Worm (Caenorhabditis elegans) whole organism, young adult: Measurements from ENCODE around the gene djr-1.1.

Experiments
- B0019.2 ChIP-seq: fragments of 200-800 bp; sonication (Bioruptor generic); conservative IDR thresholded peaks from 2 replicates; pipeline ENCODE4 v1.3.6; 2022; ENCODE audit warnings: missing genetic modification reagents, missing genetic modification characterization, missing compliant biosample characterization
- B0035.1 ChIP-seq: sonication (generic microtip); optimal IDR thresholded peaks from 2 replicates; lab custom pipeline; 2016; ENCODE audit warnings: missing genetic modification characterization, mild to moderate bottlenecking, missing compliant biosample characterization, missing genotype, missing genetic modification reagents
- B0261.1 ChIP-seq: sonication (generic microtip); optimal IDR thresholded peaks from 2 replicates; lab custom pipeline; 2016; ENCODE audit warnings: mild to moderate bottlenecking, missing genetic modification characterization, moderate library complexity, missing compliant biosample characterization
- F22D6.2 ChIP-seq: sonication (generic microtip); optimal IDR thresholded peaks from 2 replicates; lab custom pipeline; 2016; ENCODE audit warnings: mild to moderate bottlenecking, missing genetic modification characterization, missing compliant biosample characterization
- F37B4.10 ChIP-seq: fragments of 200-800 bp; sonication (Bioruptor generic); IDR thresholded peaks from 2 replicates; pipeline ENCODE4 v1.3.6; 2022; ENCODE audit warnings: missing genetic modification characterization, missing compliant biosample characterization
- F49E8.2 ChIP-seq: sonication (generic microtip); optimal IDR thresholded peaks from 3 replicates; lab custom pipeline; 2017; ENCODE audit warnings: missing genetic modification characterization, mild to moderate bottlenecking, missing compliant biosample characterization, antibody characterized with exemption, moderate library complexity; ENCODE audit not compliant: insufficient read depth
- T26A5.8 ChIP-seq: sonication (generic microtip); optimal IDR thresholded peaks from 2 replicates; lab custom pipeline; 2016; ENCODE audit warnings: missing genetic modification characterization, missing compliant biosample characterization
- Y95B8A.8 ChIP-seq: fragments of 200-800 bp; sonication (Bioruptor generic); IDR thresholded peaks from 2 replicates; pipeline ENCODE4 v1.3.6; 2022; ENCODE audit warnings: missing genetic modification reagents, missing genetic modification characterization, missing compliant biosample characterization
- aptf-2 ChIP-seq: fragments of 200-800 bp; sonication (Bioruptor generic); conservative IDR thresholded peaks from 2 replicates; pipeline ENCODE4 v1.3.6; 2022; ENCODE audit warnings: missing genetic modification reagents, missing genetic modification characterization, missing compliant biosample characterization
- aptf-3 ChIP-seq: fragments of 200-800 bp; sonication (Bioruptor generic); IDR thresholded peaks from 2 replicates; pipeline ENCODE4 v1.3.6; 2022; ENCODE audit warnings: missing genetic modification characterization, missing compliant biosample characterization
- attf-3 ChIP-seq: fragments of 200-800 bp; sonication (Bioruptor generic); conservative IDR thresholded peaks from 2 replicates; pipeline ENCODE4 v1.3.6; 2022; ENCODE audit warnings: missing genetic modification reagents, missing genetic modification characterization, missing compliant biosample characterization
- attf-6 ChIP-seq: fragments of 200-800 bp; sonication (Bioruptor generic); IDR thresholded peaks from 2 replicates; pipeline ENCODE4 v1.3.6; 2022; ENCODE audit warnings: missing genetic modification reagents, missing genetic modification characterization, missing compliant biosample characterization
- bed-1 ChIP-seq: fragments of 200-800 bp; sonication (Bioruptor generic); IDR thresholded peaks from 2 replicates; pipeline ENCODE4 v1.3.6; 2022; ENCODE audit warnings: missing genetic modification reagents, missing genetic modification characterization, missing compliant biosample characterization
- bed-2 ChIP-seq: fragments of 200-800 bp; sonication (Bioruptor generic); IDR thresholded peaks from 2 replicates; pipeline ENCODE4 v1.3.6; 2022; ENCODE audit warnings: missing genetic modification reagents, missing genetic modification characterization, missing compliant biosample characterization
- cebp-1 ChIP-seq, 2 experiments: fragments of 200-800 bp in 1 of 2; sonication (Bioruptor generic) in 1 of 2; sonication (generic microtip) in 1 of 2; IDR thresholded peaks in 1 of 2; optimal IDR thresholded peaks in 1 of 2; 2 replicates each; pipeline versions ENCODE4 v1.3.6 to Lab custom; 2017 to 2022; ENCODE audit warnings: missing compliant biosample characterization in 2 of 2, missing genetic modification characterization in 2 of 2, mild to moderate bottlenecking in 1 of 2, missing genetic modification reagents in 1 of 2, moderate library complexity in 1 of 2
- ceh-91 ChIP-seq: fragments of 200-800 bp; sonication (Bioruptor generic); IDR thresholded peaks from 2 replicates; pipeline ENCODE4 v1.3.6; 2022; ENCODE audit warnings: missing genetic modification reagents, missing genetic modification characterization, missing compliant biosample characterization
- dox-1 ChIP-seq: fragments of 200-800 bp; sonication (Bioruptor generic); IDR thresholded peaks from 2 replicates; pipeline ENCODE4 v1.3.6; 2022; ENCODE audit warnings: missing genetic modification reagents, missing genetic modification characterization, missing compliant biosample characterization
- efl-1 ChIP-seq: fragments of 150-350 bp; optimal IDR thresholded peaks from 2 replicates; lab custom pipeline; 2014; ENCODE audit warnings: missing biosample characterization, missing genetic modification reagents, missing genetic modification characterization
- egl-18 ChIP-seq: fragments of 200-800 bp; sonication (Bioruptor generic); IDR thresholded peaks from 2 replicates; pipeline ENCODE4 v1.3.6; 2022; ENCODE audit warnings: missing genetic modification reagents, missing genetic modification characterization, missing compliant biosample characterization
- egl-44 ChIP-seq: fragments of 200-800 bp; sonication (Bioruptor generic); IDR thresholded peaks from 2 replicates; pipeline ENCODE4 v1.3.6; 2022; ENCODE audit warnings: missing genetic modification reagents, missing genetic modification characterization, missing compliant biosample characterization
- gei-17 ChIP-seq: fragments of 200-800 bp; sonication (Bioruptor generic); optimal IDR thresholded peaks from 2 replicates; lab custom pipeline; 2018; ENCODE audit warnings: mild to moderate bottlenecking, missing genetic modification characterization, missing compliant biosample characterization
- hlh-12 ChIP-seq: sonication (generic microtip); optimal IDR thresholded peaks from 2 replicates; lab custom pipeline; 2016; ENCODE audit warnings: missing genetic modification characterization, missing compliant biosample characterization
- hmg-1.2 ChIP-seq: fragments of 200-800 bp; sonication (Bioruptor generic); IDR thresholded peaks from 2 replicates; pipeline ENCODE4 v1.3.6; 2022; ENCODE audit warnings: missing genetic modification reagents, missing genetic modification characterization, missing compliant biosample characterization
- hmg-20 ChIP-seq: fragments of 200-800 bp; sonication (Bioruptor generic); IDR thresholded peaks from 2 replicates; pipeline ENCODE4 v1.3.6; 2022; ENCODE audit warnings: missing genetic modification reagents, missing genetic modification characterization, missing compliant biosample characterization
- hrde-1 ChIP-seq: sonication (generic microtip); optimal IDR thresholded peaks from 2 replicates; lab custom pipeline; 2016; ENCODE audit warnings: missing genetic modification characterization, mild to moderate bottlenecking, missing compliant biosample characterization, moderate library complexity, missing genotype, missing genetic modification reagents, borderline replicate concordance
- hsf-1 ChIP-seq: fragments of 200-800 bp; sonication (Bioruptor generic); IDR thresholded peaks from 2 replicates; pipeline ENCODE4 v1.3.6; 2022; ENCODE audit warnings: missing genetic modification reagents, missing genetic modification characterization, missing compliant biosample characterization
- lin-35 ChIP-seq, 3 experiments: fragments of 150-350 bp in 2 of 3; sonication (generic microtip) in 1 of 3; optimal IDR thresholded peaks; 2 replicates each; lab custom pipeline; 2014 to 2018; ENCODE audit warnings: missing biosample characterization in 3 of 3, missing genetic modification characterization in 3 of 3, missing genetic modification reagents in 3 of 3
- lsl-1 ChIP-seq: fragments of 200-800 bp; sonication (Bioruptor generic); optimal IDR thresholded peaks from 2 replicates; lab custom pipeline; 2018; ENCODE audit warnings: mild to moderate bottlenecking, missing genetic modification characterization, moderate library complexity, missing compliant biosample characterization
- madf-6 ChIP-seq: fragments of 200-800 bp; sonication (Bioruptor generic); IDR thresholded peaks from 2 replicates; pipeline ENCODE4 v1.3.6; 2022; ENCODE audit warnings: missing genetic modification reagents, missing genetic modification characterization, missing compliant biosample characterization
- madf-8 ChIP-seq: fragments of 200-800 bp; sonication (Bioruptor generic); conservative IDR thresholded peaks from 2 replicates; pipeline ENCODE4 v1.3.6; 2022; ENCODE audit warnings: missing genetic modification reagents, missing genetic modification characterization, missing compliant biosample characterization
- mel-28 ChIP-seq: sonication (generic microtip); optimal IDR thresholded peaks from 2 replicates; lab custom pipeline; 2016; ENCODE audit warnings: borderline replicate concordance, mild to moderate bottlenecking, missing genetic modification characterization, missing compliant biosample characterization
- mes-4 ChIP-seq: sonication (generic microtip); optimal IDR thresholded peaks from 2 replicates; lab custom pipeline; 2016; ENCODE audit warnings: missing genotype, missing genetic modification characterization, missing compliant biosample characterization
- nfya-2 ChIP-seq: fragments of 200-800 bp; sonication (Bioruptor generic); IDR thresholded peaks from 2 replicates; pipeline ENCODE4 v1.3.6; 2022; ENCODE audit warnings: missing genetic modification reagents, missing genetic modification characterization, missing compliant biosample characterization
- nfyb-1 ChIP-seq: fragments of 200-800 bp; sonication (Bioruptor generic); IDR thresholded peaks from 2 replicates; pipeline ENCODE4 v1.3.6; 2022; ENCODE audit warnings: missing genetic modification reagents, missing genetic modification characterization, missing compliant biosample characterization
- nhr-179 ChIP-seq: sonication (generic microtip); optimal IDR thresholded peaks from 2 replicates; lab custom pipeline; 2016; ENCODE audit warnings: mild to moderate bottlenecking, missing genetic modification characterization, missing compliant biosample characterization
- pbrm-1 ChIP-seq: fragments of 200-800 bp; sonication (Bioruptor generic); IDR thresholded peaks from 2 replicates; pipeline ENCODE4 v1.3.6; 2022; ENCODE audit warnings: missing genetic modification reagents, missing genetic modification characterization, missing compliant biosample characterization
- rec-8 ChIP-seq, 2 experiments: sonication (generic microtip); optimal IDR thresholded peaks; 2 replicates each; lab custom pipeline; 2016; ENCODE audit warnings: mild to moderate bottlenecking in 2 of 2, missing genetic modification characterization in 2 of 2, missing genetic modification reagents in 2 of 2, missing genotype in 2 of 2, missing biosample characterization in 1 of 2, missing compliant biosample characterization in 1 of 2, moderate library complexity in 1 of 2
- sdz-38 ChIP-seq: sonication (generic microtip); optimal IDR thresholded peaks from 2 replicates; lab custom pipeline; 2016; ENCODE audit warnings: missing genotype, missing genetic modification characterization, missing compliant biosample characterization
- snpc-4 ChIP-seq, 5 experiments: fragments of 150-350 bp in 1 of 5; sonication (generic microtip) in 4 of 5; optimal IDR thresholded peaks; 2 replicates each; lab custom pipeline; 2014 to 2018; ENCODE audit warnings: missing genetic modification characterization in 5 of 5, missing biosample characterization in 3 of 5, antibody characterized with exemption in 2 of 5, mild to moderate bottlenecking in 2 of 5, missing compliant biosample characterization in 2 of 5, missing genotype in 2 of 5, moderate library complexity in 2 of 5, missing genetic modification reagents in 1 of 5
- somi-1 ChIP-seq: fragments of 200-800 bp; sonication (Bioruptor generic); optimal IDR thresholded peaks from 2 replicates; lab custom pipeline; 2018; ENCODE audit warnings: mild to moderate bottlenecking, missing genetic modification characterization, missing compliant biosample characterization
- zfh-2 ChIP-seq: fragments of 200-800 bp; sonication (Bioruptor generic); conservative IDR thresholded peaks from 2 replicates; pipeline ENCODE4 v1.3.6; 2022; ENCODE audit warnings: missing genetic modification reagents, missing genetic modification characterization, missing compliant biosample characterization
- ztf-22 ChIP-seq: fragments of 200-800 bp; sonication (Bioruptor generic); optimal IDR thresholded peaks from 2 replicates; lab custom pipeline; 2018; ENCODE audit warnings: mild to moderate bottlenecking, missing genetic modification characterization, moderate library complexity, missing compliant biosample characterization
- ztf-26 ChIP-seq: sonication (generic microtip); optimal IDR thresholded peaks from 2 replicates; lab custom pipeline; 2017; ENCODE audit warnings: missing genetic modification characterization, missing compliant biosample characterization

The djr-1.1 gene

DNA sequence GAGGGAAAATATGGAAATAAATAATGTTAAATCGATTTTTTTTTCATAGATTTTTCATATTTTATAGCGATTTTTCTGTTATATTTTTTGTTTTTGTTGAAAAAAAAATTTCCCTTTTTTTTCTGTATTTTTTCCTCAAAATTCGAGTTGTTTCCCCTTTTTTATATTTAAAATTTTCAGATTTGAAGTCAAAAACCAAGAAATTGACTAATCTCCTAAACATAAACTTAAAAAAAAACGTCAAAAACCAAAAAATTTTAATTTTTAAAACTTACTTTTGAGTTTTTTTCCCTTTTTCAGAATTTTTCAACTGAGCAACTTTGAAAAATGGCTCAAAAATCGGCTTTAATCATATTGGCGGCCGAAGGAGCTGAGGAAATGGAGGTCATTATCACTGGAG lies at the start of gene djr-1.1:
Gene djr-1.1, plus strand, starts transcription at position 301 of the 400 bp plus-strand sequence.
- TF ChIP-seq pbrm-1 (no peak), mel-28 (tag; lab: Kevin White, UChicago) (no peak), cebp-1 (GFP tag; IDR thresholded peaks at IDR 0.05; lab: Robert Waterston, UW) (no peak), cebp-1 (tag; optimal IDR thresholded peaks at IDR 0.05; lab: Kevin White, UChicago) (no peak), madf-6 (GFP tag; lab: Robert Waterston, UW) (no peak), attf-6 (GFP tag; lab: Robert Waterston, UW) (no peak), madf-8 (GFP tag; lab: Robert Waterston, UW) (no peak), aptf-2 (GFP tag; lab: Robert Waterston, UW) (no peak), bed-1 (no peak), B0019.2 (GFP tag; lab: Robert Waterston, UW) (no peak), somi-1 (no peak), zfh-2 (GFP tag; lab: Robert Waterston, UW) (no peak), hrde-1 (tag; lab: Kevin White, UChicago) (no peak), hsf-1 (GFP tag; lab: Robert Waterston, UW) (no peak), dox-1 (GFP tag; lab: Robert Waterston, UW) (no peak), lsl-1 (GFP tag; lab: Kevin White, UChicago) (no peak), F22D6.2 (tag; lab: Kevin White, UChicago) (no peak)

DNA sequence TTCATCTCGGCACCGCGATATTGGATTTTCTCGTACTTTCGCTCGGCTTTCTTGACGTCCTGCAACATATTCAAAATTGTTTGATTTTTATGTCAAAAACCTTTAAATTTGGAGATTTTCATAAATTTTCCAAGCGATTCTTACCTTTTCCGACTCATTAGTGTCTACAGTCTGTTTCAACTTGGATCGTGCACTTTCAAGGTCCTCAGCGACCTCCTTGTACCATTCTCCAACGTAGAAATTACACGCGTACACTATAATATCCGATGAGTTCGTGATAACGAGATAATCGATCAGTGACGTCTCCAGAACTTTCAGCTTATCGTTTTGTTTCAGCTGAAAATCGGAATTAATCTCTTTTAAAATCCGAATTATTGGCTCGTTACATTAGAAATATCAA lies 42.6 kb upstream of the djr-1.1 start:
- TF ChIP-seq lin-35 (GFP tag; optimal IDR thresholded peaks at IDR 0.05; lab: Kevin White, UChicago), result no peak
- TF ChIP-seq F49E8.2 (tag; lab: Kevin White, UChicago), result no peak
- TF ChIP-seq attf-3 (GFP tag; lab: Robert Waterston, UW), result no peak
- TF ChIP-seq egl-18, result no peak

DNA sequence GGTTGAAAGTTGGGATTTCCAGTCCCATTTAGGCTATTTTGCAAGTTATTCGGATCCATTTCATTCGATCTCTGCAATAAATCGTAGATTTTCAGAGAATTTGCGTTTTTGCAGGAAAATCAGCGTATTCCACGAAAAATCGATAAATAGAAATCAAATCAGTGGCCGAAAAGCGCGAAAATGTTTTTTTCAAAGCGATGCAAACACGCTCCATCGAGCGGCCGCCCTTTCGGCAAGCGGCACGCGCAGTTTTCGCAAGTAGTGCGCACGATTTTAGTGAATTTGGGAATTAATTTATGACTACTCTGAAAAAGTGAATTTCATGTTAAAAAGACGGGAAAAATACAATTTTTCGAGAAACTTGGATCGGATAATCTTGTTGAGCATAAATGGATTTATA lies 35.3 kb upstream of the djr-1.1 start:
- peak; percentile 59; the same call in 1 of the 2 replicates for TF ChIP-seq cebp-1 (GFP tag; IDR thresholded peaks at IDR 0.05; lab: Robert Waterston, UW)
- TF ChIP-seq cebp-1 (tag; optimal IDR thresholded peaks at IDR 0.05; lab: Kevin White, UChicago), result no peak
- no peak for TF ChIP-seq aptf-3
- TF ChIP-seq ceh-91, result peak; percentile 85
- TF ChIP-seq mes-4, result no peak
- peak; percentile 93 for TF ChIP-seq Y95B8A.8 (GFP tag; lab: Robert Waterston, UW)
- no peak for TF ChIP-seq F37B4.10
- TF ChIP-seq ztf-22 (GFP tag; lab: Kevin White, UChicago), result peak; percentile 59
- peak; percentile 17 for TF ChIP-seq B0035.1
- 0 out of 2 replicates have a peak, but pooled peaks have one; percentile 41 for TF ChIP-seq egl-44 (GFP tag; lab: Robert Waterston, UW)
- TF ChIP-seq egl-18, result no peak
- TF ChIP-seq T26A5.8 (tag; lab: Kevin White, UChicago), result no peak
- peak; percentile 79 for TF ChIP-seq efl-1 (GFP tag; lab: Kevin White, UChicago)
- peak; percentile 44 for TF ChIP-seq gei-17 (GFP tag; lab: Kevin White, UChicago)
- peak; percentile 13 for TF ChIP-seq B0261.1 (tag; lab: Kevin White, UChicago)
- no peak for TF ChIP-seq sdz-38
- TF ChIP-seq nfya-2 (GFP tag; lab: Robert Waterston, UW), result no peak
- TF ChIP-seq hlh-12 (tag; lab: Kevin White, UChicago), result no peak
- TF ChIP-seq hmg-1.2, result peak; percentile 73
- TF ChIP-seq rec-8 (tag; optimal IDR thresholded peaks at IDR 0.05; lab: Kevin White, UChicago), result peak in 1 of 2 experiments; percentile 72
- peak; percentile 90 for TF ChIP-seq nfyb-1 (GFP tag; lab: Robert Waterston, UW)
- TF ChIP-seq hmg-20 (GFP tag; lab: Robert Waterston, UW), result peak; percentile 73
- no peak for TF ChIP-seq nhr-179 (tag; lab: Kevin White, UChicago)
- peak; percentile 14 for TF ChIP-seq snpc-4 (GFP tag; optimal IDR thresholded peaks at IDR 0.05; lab: Kevin White, UChicago)
- TF ChIP-seq snpc-4 (tag; optimal IDR thresholded peaks at IDR 0.05; lab: Kevin White, UChicago), result peak in 2 of 4 experiments; percentile 57 to 86
- TF ChIP-seq somi-1, result peak; percentile 43
- no peak for TF ChIP-seq bed-2
- peak; percentile 68; the same call in 1 of the 2 replicates for TF ChIP-seq aptf-2 (GFP tag; lab: Robert Waterston, UW)
- peak; percentile 76 for TF ChIP-seq ztf-26 (tag; lab: Kevin White, UChicago)
- TF ChIP-seq dox-1 (GFP tag; lab: Robert Waterston, UW), result peak; percentile 97
